Fruit fly (Drosophila melanogaster): ENCODE data around the gene CG16974.
A peak's percentile ranks its signal among the peaks of the same experiment; 100 is the strongest.

Gene CG16974

dm6 chr2L:13191894-13192293 lies at the start of gene CG16974, which contains the start of gene Edem2 (continued):
- TF ChIP-seq nmo (GFP tag; optimal IDR thresholded peaks at IDR 0.05), result peak; percentile 84
- peak; percentile 74 for TF ChIP-seq CG12942 (GFP tag; optimal IDR thresholded peaks at IDR 0.05)
- TF ChIP-seq CG2712 (tag; optimal IDR thresholded peaks at IDR 0.05), result no peak
- no peak for TF ChIP-seq CG11398 (GFP tag; optimal IDR thresholded peaks at IDR 0.05)
- TF ChIP-seq nerfin-1 (tag; optimal IDR thresholded peaks at IDR 0.05), result no peak
- peak; percentile 61; the same call in 1 of the 3 replicates for TF ChIP-seq Optix (GFP tag; IDR thresholded peaks at IDR 0.05)
- peak; percentile 79 for TF ChIP-seq tin (GFP tag; optimal IDR thresholded peaks at IDR 0.05)
- peak; percentile 96 for TF ChIP-seq CG9797 (GFP tag; optimal IDR thresholded peaks at IDR 0.05)
- peak; percentile 50 for TF ChIP-seq Spps (tag; optimal IDR thresholded peaks at IDR 0.05)
- peak; percentile 69 for TF ChIP-seq CG7987 (GFP tag; optimal IDR thresholded peaks at IDR 0.05)
- no peak for TF ChIP-seq hbn (GFP tag; IDR thresholded peaks at IDR 0.05; ENCODE audit: partially characterized antibody)
- TF ChIP-seq NFAT (GFP tag; IDR thresholded peaks at IDR 0.05), result peak; percentile 52; the same call in 1 of the 2 replicates
- no peak for TF ChIP-seq sens (GFP tag)
- no peak for TF ChIP-seq her (GFP tag; optimal IDR thresholded peaks at IDR 0.05)
- TF ChIP-seq pzg (GFP tag; optimal IDR thresholded peaks at IDR 0.05), result peak; percentile 77
- TF ChIP-seq Myb (GFP tag; optimal IDR thresholded peaks at IDR 0.05), result no peak
- peak; percentile 66 for TF ChIP-seq CG30020 (tag; optimal IDR thresholded peaks at IDR 0.05)
- no peak for TF ChIP-seq dmrt99B (tag; optimal IDR thresholded peaks at IDR 0.05)
- peak; percentile 27 for TF ChIP-seq pnt (GFP tag; optimal IDR thresholded peaks at IDR 0.05)
- TF ChIP-seq Bgb (GFP tag; IDR thresholded peaks at IDR 0.05; ENCODE audit: partially characterized antibody), result no peak
- peak; percentile 70 for TF ChIP-seq corto (GFP tag; optimal IDR thresholded peaks at IDR 0.05)
- TF ChIP-seq chif (GFP tag; optimal IDR thresholded peaks at IDR 0.05), result peak in 1 of 2 experiments; percentile 40
- TF ChIP-seq CG8359 (GFP tag; optimal IDR thresholded peaks at IDR 0.05; ENCODE audit: borderline replicate concordance), result no peak
- TF ChIP-seq Atf-2 (GFP tag; optimal IDR thresholded peaks at IDR 0.05), result no peak
- TF ChIP-seq ato (GFP tag; IDR thresholded peaks at IDR 0.05; ENCODE audit: partially characterized antibody), result no peak
- no peak for TF ChIP-seq Hr78 (GFP tag; optimal IDR thresholded peaks at IDR 0.05)
- no peak for TF ChIP-seq luna (GFP tag; optimal IDR thresholded peaks at IDR 0.05)
- peak; percentile 8 for TF ChIP-seq Bteb2 (GFP tag; optimal IDR thresholded peaks at IDR 0.05)
- TF ChIP-seq unc-4 (GFP tag; IDR thresholded peaks at IDR 0.05; ENCODE audit: partially characterized antibody), result no peak
- no peak for TF ChIP-seq usp (GFP tag; optimal IDR thresholded peaks at IDR 0.05)
- peak; percentile 89 for TF ChIP-seq slbo (GFP tag; IDR thresholded peaks at IDR 0.05)
- no peak for TF ChIP-seq yki (optimal IDR thresholded peaks at IDR 0.05)
- peak; percentile 48; the same call in 2 of the 3 replicates for TF ChIP-seq ase (GFP tag; IDR thresholded peaks at IDR 0.05)
- TF ChIP-seq shn (GFP tag; optimal IDR thresholded peaks at IDR 0.05), result no peak
- TF ChIP-seq CG2678 (tag; optimal IDR thresholded peaks at IDR 0.05), result no peak
- no peak for TF ChIP-seq CG16863 (GFP tag; optimal IDR thresholded peaks at IDR 0.05)
- TF ChIP-seq aop (GFP tag; IDR thresholded peaks at IDR 0.05), result no peak
- peak; percentile 56 for TF ChIP-seq BEAF-32 (GFP tag; optimal IDR thresholded peaks at IDR 0.05)
- TF ChIP-seq Awh (GFP tag; IDR thresholded peaks at IDR 0.05), result peak; percentile 55
- no peak for TF ChIP-seq hth (optimal IDR thresholded peaks at IDR 0.05)
- no peak for TF ChIP-seq CG9609 (GFP tag; optimal IDR thresholded peaks at IDR 0.05)
- no peak for TF ChIP-seq CG15269 (tag; optimal IDR thresholded peaks at IDR 0.05)
- peak; percentile 84 for TF ChIP-seq Gug (GFP tag; IDR thresholded peaks at IDR 0.05)
- no peak for TF ChIP-seq jigr1 (GFP tag; IDR thresholded peaks at IDR 0.05)
- peak; percentile 60 for TF ChIP-seq CG12104 (GFP tag; optimal IDR thresholded peaks at IDR 0.05)
- no peak for TF ChIP-seq bsh (GFP tag; optimal IDR thresholded peaks at IDR 0.05)
- TF ChIP-seq schlank (tag; optimal IDR thresholded peaks at IDR 0.05), result no peak
- no peak for TF ChIP-seq eyg (GFP tag; optimal IDR thresholded peaks at IDR 0.05)
- TF ChIP-seq Ada2b (GFP tag; IDR thresholded peaks at IDR 0.05), result peak; percentile 64
- peak; percentile 83 for TF ChIP-seq CG9932 (GFP tag; IDR thresholded peaks at IDR 0.05)
- peak; percentile 89 for TF ChIP-seq phol (tag; optimal IDR thresholded peaks at IDR 0.05)
- 0 out of 3 replicates have a peak, but pooled peaks have one; percentile 31 for TF ChIP-seq CG6175 (GFP tag; IDR thresholded peaks at IDR 0.05)
